Worm (Caenorhabditis elegans): ENCODE data around the gene hpo-36.

- TF ChIP-seq snpc-4 (tag; optimal IDR thresholded peaks at IDR 0.05) = no peak
- TF ChIP-seq R02D3.7 (tag; optimal IDR thresholded peaks at IDR 0.05) = no peak
- no peak for TF ChIP-seq pha-4 (GFP tag; IDR thresholded peaks at IDR 0.05)
- no peak for TF ChIP-seq pha-4 (tag; optimal IDR thresholded peaks at IDR 0.05)
- TF ChIP-seq unc-130 (GFP tag; optimal IDR thresholded peaks at IDR 0.05) = no peak
- TF ChIP-seq unc-39 (tag; optimal IDR thresholded peaks at IDR 0.05) = no peak
- TF ChIP-seq mdl-1 (tag; optimal IDR thresholded peaks at IDR 0.05) = no peak
- no peak for TF ChIP-seq nhr-41 (GFP tag; IDR thresholded peaks at IDR 0.05)
- no peak for TF ChIP-seq madf-9 (GFP tag; conservative IDR thresholded peaks at IDR 0.05)
- no peak for TF ChIP-seq lir-3 (tag; optimal IDR thresholded peaks at IDR 0.05)
- TF ChIP-seq egl-43 (GFP tag; IDR thresholded peaks at IDR 0.05) = no peak
- TF ChIP-seq zag-1 (tag; optimal IDR thresholded peaks at IDR 0.05) = no peak
Measured at ce11 chrV:3706167-3706566, 33.0 kb downstream of the hpo-36 start.
